Fruit fly (Drosophila melanogaster) whole organism, embryonic: ENCODE results near the gene CG31131.

Source experiments
- ATbp ChIP-seq: fragments of 200-800 bp; sonication (Bioruptor generic); optimal IDR thresholded peaks from 2 replicates; lab custom pipeline; 2017; ENCODE audit warnings: missing biosample characterization, mild to moderate bottlenecking, missing genetic modification characterization, missing genetic modification reagents
- B-H2 ChIP-seq: fragments of 200-800 bp; sonication (Bioruptor generic); optimal IDR thresholded peaks from 2 replicates; lab custom pipeline; 2018; ENCODE audit warnings: missing biosample characterization, mild to moderate bottlenecking, missing genetic modification characterization
- CG10267 ChIP-seq: fragments of 200-800 bp; sonication (Bioruptor generic); optimal IDR thresholded peaks from 2 replicates; lab custom pipeline; 2018; ENCODE audit warnings: missing biosample characterization, mild to moderate bottlenecking, missing genetic modification characterization, moderate library complexity
- CG11560 ChIP-seq: fragments of 200-800 bp; sonication (Bioruptor generic); IDR thresholded peaks from 3 replicates; pipeline ENCODE4 v1.3.6; 2022; ENCODE audit warnings: missing biosample characterization, missing genetic modification characterization
- CG13287 ChIP-seq: fragments of 200-800 bp; sonication (Bioruptor generic); IDR thresholded peaks from 2 replicates; pipeline ENCODE4 v1.3.6; 2022; ENCODE audit warnings: missing biosample characterization, missing genetic modification characterization; ENCODE audit not compliant: partially characterized antibody
- CG16813 ChIP-seq: fragments of 200-800 bp; sonication (Bioruptor generic); IDR thresholded peaks from 3 replicates; pipeline ENCODE4 v1.3.6; 2022; ENCODE audit warnings: missing biosample characterization, missing genetic modification characterization; ENCODE audit not compliant: partially characterized antibody
- CG17385 ChIP-seq: fragments of 200-800 bp; sonication (Bioruptor generic); optimal IDR thresholded peaks from 3 replicates; lab custom pipeline; 2018; ENCODE audit warnings: missing biosample characterization, mild to moderate bottlenecking, missing genetic modification characterization
- CG17829 ChIP-seq: fragments of 200-800 bp; optimal IDR thresholded peaks from 2 replicates; lab custom pipeline; 2019; ENCODE audit warnings: missing biosample characterization, mild to moderate bottlenecking, missing genetic modification characterization, moderate library complexity
- CG18262 ChIP-seq: fragments of 200-800 bp; optimal IDR thresholded peaks from 3 replicates; lab custom pipeline; 2019; ENCODE audit warnings: missing biosample characterization, mild to moderate bottlenecking, missing genetic modification characterization, moderate library complexity
- CG18764 ChIP-seq: fragments of 200-800 bp; sonication (Bioruptor generic); optimal IDR thresholded peaks from 3 replicates; lab custom pipeline; 2016; ENCODE audit warnings: missing biosample characterization, missing genetic modification characterization
- CG2116 ChIP-seq: fragments of 200-800 bp; sonication (Bioruptor generic); optimal IDR thresholded peaks from 3 replicates; lab custom pipeline; 2018; ENCODE audit warnings: missing biosample characterization, mild to moderate bottlenecking, missing genetic modification characterization
- CG2712 ChIP-seq: fragments of 200-800 bp; optimal IDR thresholded peaks from 3 replicates; lab custom pipeline; 2019; ENCODE audit warnings: missing biosample characterization, mild to moderate bottlenecking, missing genetic modification characterization, moderate library complexity
- CG31365 ChIP-seq: fragments of 200-800 bp; sonication (Bioruptor generic); optimal IDR thresholded peaks from 2 replicates; lab custom pipeline; 2018; ENCODE audit warnings: missing biosample characterization, mild to moderate bottlenecking, missing genetic modification characterization
- CG33557 ChIP-seq: fragments of 200-800 bp; sonication (Bioruptor generic); optimal IDR thresholded peaks from 2 replicates; lab custom pipeline; 2019; ENCODE audit warnings: missing biosample characterization, mild to moderate bottlenecking, missing genetic modification characterization, moderate library complexity
- CG34224 ChIP-seq: fragments of 200-800 bp; sonication (Bioruptor generic); IDR thresholded peaks from 3 replicates; pipeline ENCODE4 v1.3.6; 2022; ENCODE audit warnings: missing biosample characterization, missing genetic modification characterization; ENCODE audit not compliant: partially characterized antibody
- CG34422 ChIP-seq: fragments of 200-800 bp; sonication (Bioruptor generic); IDR thresholded peaks from 3 replicates; pipeline ENCODE4 v1.3.6; 2022; ENCODE audit warnings: missing biosample characterization, missing genetic modification characterization
- CG4617 ChIP-seq: fragments of 200-800 bp; sonication (Bioruptor generic); optimal IDR thresholded peaks from 3 replicates; lab custom pipeline; 2016; ENCODE audit warnings: missing biosample characterization, missing genetic modification characterization, borderline replicate concordance
- CG7745 ChIP-seq: fragments of 200-800 bp; sonication (Bioruptor generic); optimal IDR thresholded peaks from 2 replicates; lab custom pipeline; 2018; ENCODE audit warnings: missing biosample characterization, mild to moderate bottlenecking, missing genetic modification characterization, moderate library complexity
- CG8359 ChIP-seq: fragments of 200-800 bp; sonication (Bioruptor generic); optimal IDR thresholded peaks from 2 replicates; lab custom pipeline; 2017; ENCODE audit warnings: missing biosample characterization, mild to moderate bottlenecking, missing genetic modification characterization, borderline replicate concordance
- CG9797 ChIP-seq: fragments of 200-800 bp; sonication (Bioruptor generic); optimal IDR thresholded peaks from 3 replicates; lab custom pipeline; 2018; ENCODE audit warnings: missing biosample characterization, mild to moderate bottlenecking, missing genetic modification characterization
- MBD-R2 ChIP-seq: fragments of 200-800 bp; sonication (Bioruptor generic); IDR thresholded peaks from 2 replicates; pipeline ENCODE4 v1.3.6; 2022; ENCODE audit warnings: missing biosample characterization, missing genetic modification characterization
- MESR4 ChIP-seq: fragments of 200-800 bp; sonication (Bioruptor generic); optimal IDR thresholded peaks from 2 replicates; lab custom pipeline; 2018; ENCODE audit warnings: missing biosample characterization, mild to moderate bottlenecking, missing genetic modification characterization, moderate library complexity
- Poxn ChIP-seq: fragments of 200-800 bp; sonication (Bioruptor generic); IDR thresholded peaks from 2 replicates; pipeline ENCODE4 v1.3.6; 2022; ENCODE audit warnings: missing biosample characterization, missing genetic modification characterization
- Sry-β ChIP-seq: fragments of 200-800 bp; sonication (Bioruptor generic); optimal IDR thresholded peaks from 2 replicates; lab custom pipeline; 2018; ENCODE audit warnings: missing biosample characterization, mild to moderate bottlenecking, missing genetic modification characterization, moderate library complexity
- Taf1 ChIP-seq: fragments of 200-800 bp; sonication (Bioruptor generic); IDR thresholded peaks from 2 replicates; pipeline ENCODE4 v1.3.6; 2022; ENCODE audit warnings: missing biosample characterization, missing genetic modification characterization
- ab ChIP-seq: fragments of 200-800 bp; sonication (Bioruptor generic); optimal IDR thresholded peaks from 2 replicates; lab custom pipeline; 2016; ENCODE audit warnings: missing biosample characterization, missing genetic modification characterization
- cg ChIP-seq: fragments of 200-800 bp; sonication (Bioruptor generic); optimal IDR thresholded peaks from 3 replicates; lab custom pipeline; 2019; ENCODE audit warnings: missing biosample characterization, mild to moderate bottlenecking, missing genetic modification characterization, moderate library complexity
- crp ChIP-seq, 2 experiments: fragments of 200-800 bp; sonication (Bioruptor generic); optimal IDR thresholded peaks; 2 replicates in 1 of 2; 3 replicates in 1 of 2; lab custom pipeline; 2017; ENCODE audit warnings: missing biosample characterization in 2 of 2, missing genetic modification characterization in 2 of 2, mild to moderate bottlenecking in 1 of 2, moderate library complexity in 1 of 2
- eyg ChIP-seq: fragments of 200-800 bp; sonication (Bioruptor generic); optimal IDR thresholded peaks from 3 replicates; lab custom pipeline; 2016; ENCODE audit warnings: missing biosample characterization, missing genetic modification characterization
- fd102C ChIP-seq: fragments of 200-800 bp; sonication (Bioruptor generic); optimal IDR thresholded peaks from 2 replicates; lab custom pipeline; 2018; ENCODE audit warnings: missing biosample characterization, mild to moderate bottlenecking, missing genetic modification characterization, moderate library complexity
- fd96Cb ChIP-seq: fragments of 200-800 bp; sonication (Bioruptor generic); optimal IDR thresholded peaks from 2 replicates; lab custom pipeline; 2018; ENCODE audit warnings: missing biosample characterization, mild to moderate bottlenecking, missing genetic modification characterization, moderate library complexity
- gem ChIP-seq: fragments of 200-800 bp; sonication (Bioruptor generic); optimal IDR thresholded peaks from 2 replicates; lab custom pipeline; 2019; ENCODE audit warnings: missing biosample characterization, mild to moderate bottlenecking, missing genetic modification characterization, moderate library complexity
- gfzf ChIP-seq: fragments of 200-800 bp; sonication (Bioruptor generic); optimal IDR thresholded peaks from 2 replicates; lab custom pipeline; 2016; ENCODE audit warnings: missing biosample characterization, mild to moderate bottlenecking, missing genetic modification characterization, moderate library complexity
- kah ChIP-seq: fragments of 200-800 bp; sonication (Bioruptor generic); optimal IDR thresholded peaks from 2 replicates; lab custom pipeline; 2018; ENCODE audit warnings: missing biosample characterization, mild to moderate bottlenecking, missing genetic modification characterization
- lov ChIP-seq, 2 experiments: fragments of 200-800 bp in 1 of 2; fragments of >200 bp in 1 of 2; sonication (Bioruptor generic) in 1 of 2; IDR thresholded peaks in 1 of 2; optimal IDR thresholded peaks in 1 of 2; 2 replicates in 1 of 2; 3 replicates in 1 of 2; pipeline versions ENCODE4 v1.3.6 to Lab custom; 2017 to 2022; ENCODE audit warnings: missing biosample characterization in 1 of 2, missing genetic modification characterization in 1 of 2
- pros ChIP-seq: fragments of 200-800 bp; sonication (Bioruptor generic); optimal IDR thresholded peaks from 3 replicates; lab custom pipeline; 2019; ENCODE audit warnings: missing biosample characterization, mild to moderate bottlenecking, missing genetic modification characterization, moderate library complexity
- pzg ChIP-seq: fragments of 200-800 bp; sonication (Bioruptor generic); optimal IDR thresholded peaks from 3 replicates; lab custom pipeline; 2018; ENCODE audit warnings: missing biosample characterization, mild to moderate bottlenecking, missing genetic modification characterization, moderate library complexity
- row ChIP-seq: fragments of 200-800 bp; sonication (Bioruptor generic); IDR thresholded peaks from 3 replicates; pipeline ENCODE4 v1.3.6; 2022; ENCODE audit warnings: missing biosample characterization, missing genetic modification characterization
- sna ChIP-seq: fragments of 200-800 bp; sonication (Bioruptor generic); IDR thresholded peaks from 2 replicates; pipeline ENCODE4 v1.3.6; 2022; ENCODE audit warnings: missing biosample characterization, missing genetic modification characterization; ENCODE audit not compliant: partially characterized antibody
- stc ChIP-seq: fragments of 200-800 bp; sonication (Bioruptor generic); IDR thresholded peaks from 2 replicates; pipeline ENCODE4 v1.3.6; 2022; ENCODE audit warnings: missing biosample characterization, missing genetic modification characterization
- twi ChIP-seq: fragments of 200-800 bp; optimal IDR thresholded peaks from 2 replicates; lab custom pipeline; 2019; ENCODE audit warnings: missing biosample characterization, mild to moderate bottlenecking, missing genetic modification characterization, moderate library complexity
- wek ChIP-seq: fragments of 200-800 bp; sonication (Bioruptor generic); optimal IDR thresholded peaks from 3 replicates; lab custom pipeline; 2018; ENCODE audit warnings: missing biosample characterization, mild to moderate bottlenecking, missing genetic modification characterization, moderate library complexity
- wor ChIP-seq: fragments of 200-800 bp; sonication (Bioruptor generic); IDR thresholded peaks from 2 replicates; pipeline ENCODE4 v1.3.6; 2022; ENCODE audit warnings: missing biosample characterization, missing genetic modification characterization

Gene CG31131

DNA sequence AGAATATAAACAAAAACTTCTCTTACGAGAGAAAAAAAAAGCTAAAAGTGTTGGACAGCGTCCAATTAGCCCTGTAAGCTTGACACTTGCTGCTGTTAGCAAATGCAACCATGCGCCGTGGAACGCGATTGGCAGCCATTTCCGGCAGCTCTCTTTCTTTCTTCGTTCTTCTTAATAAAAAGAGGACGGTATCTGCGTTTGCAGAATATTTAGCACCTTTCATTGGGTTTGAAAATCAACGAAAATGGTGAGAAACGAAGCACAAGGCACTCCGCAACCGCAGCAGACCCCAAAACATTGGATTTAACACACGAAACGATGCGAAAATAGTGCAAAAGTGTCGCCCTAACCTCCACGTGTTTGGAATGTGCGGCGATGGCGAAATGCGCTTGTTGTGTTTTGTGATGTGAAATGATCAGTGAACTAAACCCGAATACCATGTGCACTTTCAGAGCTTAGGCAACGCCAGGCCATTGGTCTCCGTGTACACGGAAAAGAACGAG is 40.3 kb downstream of the CG31131 start, which contains the start of gene RpL4 (continued):
- TF ChIP-seq crp (GFP tag; optimal IDR thresholded peaks at IDR 0.05; lab: Kevin White, UChicago) (peak in 1 of 2 experiments; percentile 49), lov (optimal IDR thresholded peaks at IDR 0.05; lab: Kevin White, UChicago) (no peak), lov (GFP tag; IDR thresholded peaks at IDR 0.05; lab: Robert Waterston, UW) (peak; percentile 87), fd96Cb (peak; percentile 48), Poxn (GFP tag; lab: Robert Waterston, UW) (no peak), CG4617 (GFP tag; lab: Kevin White, UChicago) (peak; percentile 52), twi (tag; lab: Kevin White, UChicago) (peak; percentile 51), ab (GFP tag; lab: Kevin White, UChicago) (peak; percentile 2), CG18764 (GFP tag; lab: Kevin White, UChicago) (peak; percentile 66), sna (no peak), wor (no peak; the same call in 1 of the 2 replicates), CG16813 (GFP tag; lab: Robert Waterston, UW) (no peak)

- TF ChIP-seq MBD-R2 (GFP tag; lab: Robert Waterston, UW) (peak; percentile 64), fd102C (no peak), CG34422 (GFP tag; lab: Robert Waterston, UW) (0 out of 3 replicates have a peak, but pooled peaks have one; percentile 26), MESR4 (GFP tag; lab: Kevin White, UChicago) (peak; percentile 55), CG17385 (GFP tag; lab: Kevin White, UChicago) (peak; percentile 68), CG7745 (tag; lab: Kevin White, UChicago) (no peak), Taf1 (GFP tag; lab: Robert Waterston, UW) (no peak), CG11560 (tag; lab: Robert Waterston, UW) (no peak), Sry-β (peak; percentile 89)
Observed at dm6 chr3R:27921982-27922672, 40.9 kb downstream of the CG31131 start, which contains the start of gene BCAS2. Gene BCAS2 (minus strand): TSS chr3R:27922356.

DNA sequence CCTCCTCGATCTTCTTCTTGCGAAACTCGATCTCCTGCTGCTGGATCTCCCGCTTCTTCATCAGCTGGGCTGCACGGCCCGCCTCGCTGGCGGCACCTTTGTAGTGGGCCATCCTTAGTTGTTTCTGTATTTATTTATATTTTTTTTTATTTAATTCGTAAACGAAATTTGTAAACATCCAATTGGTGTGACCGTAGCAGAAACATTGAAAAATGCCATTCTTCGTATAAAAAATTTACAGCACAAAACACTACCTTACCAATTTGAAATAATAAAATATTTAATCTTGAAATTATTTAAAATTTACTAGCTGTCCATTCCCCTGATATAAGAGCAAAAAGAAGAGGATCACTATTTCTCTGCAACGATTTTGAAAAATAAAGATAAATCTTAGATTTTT is 42.1 kb downstream of the CG31131 start, which contains the start of gene CG12259:
Gene CG12259 (minus strand): TSS at position 207 of the 400 bp plus-strand sequence.
- TF ChIP-seq MBD-R2 (GFP tag; lab: Robert Waterston, UW), result peak; percentile 59
- no peak for TF ChIP-seq CG8359 (GFP tag; lab: Kevin White, UChicago)
- TF ChIP-seq pzg (GFP tag; lab: Kevin White, UChicago), result peak; percentile 12
- peak; percentile 10 for TF ChIP-seq wek (GFP tag; lab: Kevin White, UChicago)
- peak; percentile 7 for TF ChIP-seq ATbp (GFP tag; lab: Kevin White, UChicago)
- TF ChIP-seq CG13287 (GFP tag; lab: Robert Waterston, UW), result 0 out of 2 replicates have a peak, but pooled peaks have one; percentile 25
- TF ChIP-seq stc (GFP tag; lab: Robert Waterston, UW), result no peak
- TF ChIP-seq MESR4 (GFP tag; lab: Kevin White, UChicago), result peak; percentile 25
- no peak for TF ChIP-seq cg (GFP tag; lab: Kevin White, UChicago)
- TF ChIP-seq B-H2 (GFP tag; lab: Kevin White, UChicago), result no peak
- no peak for TF ChIP-seq pros (GFP tag; lab: Kevin White, UChicago)
- TF ChIP-seq CG34224 (GFP tag; lab: Robert Waterston, UW), result 0 out of 3 replicates have a peak, but pooled peaks have one; percentile 10
- TF ChIP-seq CG33557 (GFP tag; lab: Kevin White, UChicago), result no peak
- peak; percentile 76 for TF ChIP-seq row (GFP tag; lab: Robert Waterston, UW)
- TF ChIP-seq CG9797, result peak; percentile 35
- peak; percentile 50 for TF ChIP-seq CG10267 (tag; lab: Kevin White, UChicago)
- TF ChIP-seq kah (GFP tag; lab: Kevin White, UChicago), result no peak
- peak; percentile 56 for TF ChIP-seq gfzf
- TF ChIP-seq CG17829 (tag; lab: Kevin White, UChicago), result peak; percentile 14
- peak; percentile 14 for TF ChIP-seq CG2116
- TF ChIP-seq CG31365 (tag; lab: Kevin White, UChicago), result no peak
- TF ChIP-seq gem (tag; lab: Kevin White, UChicago), result peak; percentile 29
- TF ChIP-seq eyg, result no peak
- peak; percentile 21 for TF ChIP-seq CG17385 (GFP tag; lab: Kevin White, UChicago)
- peak; percentile 23 for TF ChIP-seq CG2712 (tag; lab: Kevin White, UChicago)
- peak; percentile 19 for TF ChIP-seq CG18262 (tag; lab: Kevin White, UChicago)
